Fruit fly (Drosophila melanogaster) Kc167 (cell line): ENCODE measurements around the gene CG13920.

ENCODE experiments used
- Myc ChIP-seq: fragments of >200 bp; optimal IDR thresholded peaks from 2 replicates; lab custom pipeline; 2017; ENCODE audit warnings: missing external identifiers
- Sin3A ChIP-seq: fragments of >200 bp; optimal IDR thresholded peaks from 2 replicates; lab custom pipeline; 2018; ENCODE audit warnings: missing external identifiers
- h ChIP-seq: fragments of >200 bp; optimal IDR thresholded peaks from 3 replicates; lab custom pipeline; 2018; ENCODE audit warnings: missing external identifiers
- insv ChIP-seq: fragments of >200 bp; optimal IDR thresholded peaks from 3 replicates; lab custom pipeline; 2018; ENCODE audit warnings: missing external identifiers
- psq ChIP-seq: fragments of >200 bp; optimal IDR thresholded peaks from 2 replicates; lab custom pipeline; 2017; ENCODE audit warnings: missing external identifiers
- ttk ChIP-seq: sonication (Bioruptor generic); optimal IDR thresholded peaks from 2 replicates; lab custom pipeline; 2017; ENCODE audit warnings: missing external identifiers

Gene CG13920

DNA sequence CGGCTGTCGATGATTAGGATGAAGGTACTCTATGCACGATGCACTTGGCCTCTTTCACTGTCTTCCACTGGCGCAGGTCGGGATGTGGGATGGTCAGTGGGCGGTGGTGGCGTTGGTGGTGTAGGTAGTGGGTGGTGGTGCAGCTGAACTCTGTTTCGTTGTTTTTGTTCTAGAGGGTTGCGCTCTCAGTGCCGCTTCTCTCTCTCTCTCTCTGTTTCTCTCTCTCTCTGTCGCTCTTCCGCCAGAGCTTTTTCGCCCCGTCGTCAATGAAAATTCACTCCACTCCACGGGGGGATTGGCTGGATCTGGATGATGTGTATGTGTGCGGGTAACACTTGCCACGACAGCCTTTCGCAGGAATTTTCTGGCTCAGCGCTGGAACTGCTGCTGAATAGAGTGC lies 11.9 kb upstream of the CG13920 start:
- TF ChIP-seq h (lab: Kevin White, UChicago) (no peak), Myc (no peak), Sin3A (no peak), psq (lab: Kevin White, UChicago) (no peak), insv (lab: Kevin White, UChicago) (no peak), ttk (lab: Kevin White, UChicago) (no peak)

DNA sequence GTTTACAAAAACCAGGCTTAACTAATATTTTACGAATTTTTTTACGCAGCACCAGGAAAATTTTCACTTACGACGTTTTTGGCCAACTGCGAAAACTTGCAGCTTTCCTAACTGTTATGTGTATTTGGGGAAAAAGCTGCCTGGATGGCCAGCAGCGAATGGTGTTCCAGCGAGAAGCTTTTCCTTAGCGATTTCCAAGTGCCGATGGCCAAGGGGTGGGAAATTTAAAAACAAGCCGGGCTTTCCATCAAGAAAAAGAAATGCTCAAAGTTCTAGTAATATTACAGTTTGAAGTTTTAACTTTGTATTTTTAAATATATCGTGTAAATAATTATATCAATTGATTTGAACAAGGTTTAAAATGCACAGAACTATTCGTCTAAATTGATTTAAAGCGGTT lies 11.1 kb upstream of the CG13920 start, which contains the start of gene nSyb:
nSyb (minus strand) TSS at position 101 of the 400 bp plus-strand sequence.
- TF ChIP-seq Sin3A (no peak), insv (lab: Kevin White, UChicago) (no peak), Myc (no peak), ttk (lab: Kevin White, UChicago) (no peak), psq (lab: Kevin White, UChicago) (no peak)

DNA sequence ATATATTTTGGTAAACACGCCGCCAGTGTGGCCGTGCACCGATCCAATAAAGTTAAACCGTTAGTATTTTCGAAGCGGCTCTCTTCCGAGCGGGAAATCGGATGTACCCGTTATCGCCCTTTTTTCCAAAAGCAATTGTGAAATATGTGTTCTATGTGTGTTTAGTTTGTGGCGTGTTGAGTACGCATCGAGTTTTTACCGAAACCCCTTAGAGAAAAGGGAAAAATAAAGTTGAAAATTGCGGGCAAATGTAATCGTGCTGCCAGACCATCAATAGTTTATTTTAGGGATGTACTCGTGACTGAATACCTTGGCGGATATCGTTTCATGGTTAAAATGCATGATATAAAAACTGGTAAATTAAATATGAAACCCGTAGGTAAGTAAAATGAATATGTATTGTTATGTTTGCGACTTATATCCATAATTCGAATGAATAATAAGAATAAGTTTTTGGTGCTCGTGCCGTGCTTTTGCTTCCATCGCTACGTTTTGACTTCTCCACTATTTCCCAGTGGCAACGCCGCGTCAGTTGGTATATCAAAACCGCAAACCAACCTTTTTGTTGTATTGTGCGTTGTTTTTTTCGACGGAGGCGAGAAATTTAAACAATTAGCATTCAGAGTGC lies 9.4 kb upstream of the CG13920 start, which contains the start of the genes Mettl2 and Bgb:
Mettl2 (minus strand) TSS at position 51 of the 628 bp plus-strand sequence.
Bgb (plus strand) TSS at position 527 of the 628 bp plus-strand sequence.
- no peak for TF ChIP-seq h (lab: Kevin White, UChicago)
- no peak for TF ChIP-seq psq (lab: Kevin White, UChicago)
- TF ChIP-seq Sin3A: no peak
- TF ChIP-seq insv (lab: Kevin White, UChicago): no peak
- TF ChIP-seq Myc: no peak
- TF ChIP-seq ttk (lab: Kevin White, UChicago): no peak

DNA sequence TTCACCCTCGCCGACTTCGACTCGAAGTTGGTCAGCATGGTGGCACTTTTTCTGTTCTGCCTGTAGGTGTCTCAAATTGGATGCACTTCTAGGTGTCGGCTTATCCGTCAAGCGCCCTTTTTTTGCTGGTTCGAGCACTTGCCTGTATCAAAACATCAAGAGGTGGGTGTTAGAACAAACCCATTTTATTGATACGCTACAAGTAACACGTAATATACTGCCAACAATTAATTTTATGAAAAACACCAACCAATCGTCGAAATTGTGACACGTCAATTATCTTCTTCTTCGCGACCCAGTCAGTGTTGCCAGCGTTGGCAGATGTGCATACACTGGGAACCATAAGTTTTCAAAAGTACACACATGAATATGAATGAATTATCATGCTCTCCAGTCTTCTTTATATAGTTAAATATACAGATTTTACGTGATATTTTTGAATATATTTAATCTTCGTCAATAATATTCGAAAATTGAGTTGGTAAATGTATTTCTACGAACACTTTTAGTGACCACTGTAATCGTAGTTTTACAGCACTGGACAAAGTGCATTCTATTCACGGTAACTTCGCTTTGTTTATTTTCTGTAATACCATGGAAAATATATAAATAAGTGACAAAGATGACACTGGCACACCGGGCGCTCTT lies 3.7 kb upstream of the CG13920 start, which contains the start of the genes alphaCOP and CG13919:
alphaCOP (minus strand) TSS at position 280 of the 648 bp plus-strand sequence.
CG13919 (plus strand) TSS at position 548 of the 648 bp plus-strand sequence.
- no peak for TF ChIP-seq Sin3A
- TF ChIP-seq insv (lab: Kevin White, UChicago): no peak
- no peak for TF ChIP-seq ttk (lab: Kevin White, UChicago)
- TF ChIP-seq Myc: no peak
- no peak for TF ChIP-seq psq (lab: Kevin White, UChicago)
- TF ChIP-seq h (lab: Kevin White, UChicago): no peak

DNA sequence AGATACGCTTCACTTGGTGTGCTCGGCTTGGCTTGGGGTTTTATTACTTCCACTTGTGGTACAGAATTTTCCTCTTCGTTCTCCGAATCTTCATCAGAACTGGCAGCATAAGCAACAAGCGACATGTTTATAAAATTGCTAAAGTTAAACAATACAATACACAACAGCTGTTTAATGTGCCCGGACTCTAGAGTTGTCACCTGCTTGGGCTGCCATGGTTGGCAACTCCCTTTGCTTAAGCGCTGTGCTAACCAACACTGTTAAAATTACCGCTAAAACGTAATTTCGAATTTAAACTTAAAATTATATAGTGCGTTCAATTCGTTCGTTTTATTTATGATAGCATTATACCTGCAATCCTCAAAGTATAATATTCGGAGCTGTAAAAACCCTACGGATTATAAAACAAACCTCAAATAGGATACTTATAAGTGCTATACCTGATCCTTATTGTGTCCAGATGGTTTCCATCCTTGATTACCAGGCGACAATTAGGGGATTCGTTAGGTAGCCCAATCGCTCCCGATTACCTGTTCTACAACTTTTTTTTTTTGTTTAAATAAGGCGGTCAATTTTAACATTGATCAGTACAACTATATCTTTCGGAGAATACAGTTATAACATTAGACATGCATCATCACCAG lies 1.3 kb upstream of the CG13920 start, which contains the start of the genes CG17249 and Bro:
CG17249 (minus strand) TSS at position 189 of the 644 bp plus-strand sequence.
Bro (plus strand) TSS at position 594 of the 644 bp plus-strand sequence.
- TF ChIP-seq ttk (lab: Kevin White, UChicago) (no peak), psq (lab: Kevin White, UChicago) (no peak), h (lab: Kevin White, UChicago) (no peak), Myc (no peak), Sin3A (no peak)

DNA sequence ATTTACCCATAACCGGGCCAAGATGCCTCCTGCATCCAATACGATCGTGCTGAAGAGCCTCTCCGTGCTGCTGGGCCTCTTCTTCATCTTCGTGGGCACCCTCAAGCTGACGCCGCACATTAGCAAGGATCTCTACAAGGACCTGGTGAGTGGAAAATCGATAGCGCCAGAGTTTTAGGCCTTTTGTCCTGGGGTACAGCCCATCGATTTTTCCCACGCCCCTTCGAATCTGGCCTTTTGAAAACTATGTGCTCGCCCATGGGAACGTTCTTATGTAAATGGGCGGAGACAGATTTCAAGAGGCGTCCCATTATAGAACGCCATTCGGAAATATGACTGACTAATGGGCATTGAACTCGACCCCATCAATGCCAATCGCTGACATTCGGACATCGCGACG lies 619 bp downstream of the CG13920 start:
- no peak for TF ChIP-seq Sin3A
- no peak for TF ChIP-seq h (lab: Kevin White, UChicago)
- no peak for TF ChIP-seq ttk (lab: Kevin White, UChicago)
- TF ChIP-seq insv (lab: Kevin White, UChicago): no peak
- TF ChIP-seq psq (lab: Kevin White, UChicago): no peak
- no peak for TF ChIP-seq Myc

DNA sequence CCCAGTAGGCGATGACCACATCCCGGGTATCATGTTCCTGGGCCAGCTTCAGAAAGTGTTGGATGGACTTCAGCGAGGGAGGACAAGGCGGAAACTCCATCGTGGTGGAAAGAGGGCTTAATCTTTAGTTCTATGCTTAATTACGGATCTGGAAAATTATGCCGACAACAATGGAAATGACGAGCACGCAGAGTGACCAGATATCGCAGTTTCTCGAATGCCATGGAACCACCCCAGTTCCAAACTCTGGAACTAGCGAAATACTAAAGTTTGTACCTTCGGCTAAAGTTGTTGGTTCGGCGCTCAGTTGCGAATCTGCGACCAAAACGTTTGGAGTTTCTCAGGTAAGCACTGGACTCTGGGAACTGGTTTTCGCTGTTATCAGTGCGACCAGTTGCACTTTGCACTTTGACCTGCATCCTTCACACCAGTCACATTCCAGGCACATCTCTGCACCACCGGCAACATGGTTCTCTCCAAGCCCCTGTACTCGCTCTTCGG lies 4.0 kb downstream of the CG13920 start, which contains the start of the genes CG7970 and Vta1:
CG7970 (plus strand) TSS at position 51 of the 501 bp plus-strand sequence.
Vta1 (minus strand) TSS at position 201 of the 501 bp plus-strand sequence.
- TF ChIP-seq h (lab: Kevin White, UChicago) (no peak), psq (lab: Kevin White, UChicago) (no peak), insv (lab: Kevin White, UChicago) (no peak), Myc (no peak), Sin3A (no peak), ttk (lab: Kevin White, UChicago) (no peak)

DNA sequence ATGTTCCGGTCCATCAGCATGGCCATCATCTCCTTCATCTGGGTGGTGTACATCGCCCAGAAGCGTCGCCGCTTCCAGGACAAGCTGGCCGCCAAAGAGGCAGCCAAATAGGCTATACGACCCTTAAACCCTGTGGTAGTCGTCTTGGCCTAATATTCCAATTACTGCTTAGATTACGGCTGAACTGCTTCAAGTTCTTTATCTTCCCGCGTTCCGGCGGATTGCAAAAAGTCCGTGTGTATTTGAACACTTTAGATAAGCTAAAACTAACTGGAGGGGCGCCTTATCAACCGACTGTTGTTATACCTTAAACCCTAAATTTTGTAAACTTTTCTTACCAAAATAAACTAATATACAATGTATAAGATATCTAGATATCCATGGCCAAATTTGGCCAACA lies 5.0 kb downstream of the CG13920 start:
- TF ChIP-seq psq (lab: Kevin White, UChicago) (no peak), insv (lab: Kevin White, UChicago) (no peak), Myc (no peak), h (lab: Kevin White, UChicago) (no peak), ttk (lab: Kevin White, UChicago) (no peak)

DNA sequence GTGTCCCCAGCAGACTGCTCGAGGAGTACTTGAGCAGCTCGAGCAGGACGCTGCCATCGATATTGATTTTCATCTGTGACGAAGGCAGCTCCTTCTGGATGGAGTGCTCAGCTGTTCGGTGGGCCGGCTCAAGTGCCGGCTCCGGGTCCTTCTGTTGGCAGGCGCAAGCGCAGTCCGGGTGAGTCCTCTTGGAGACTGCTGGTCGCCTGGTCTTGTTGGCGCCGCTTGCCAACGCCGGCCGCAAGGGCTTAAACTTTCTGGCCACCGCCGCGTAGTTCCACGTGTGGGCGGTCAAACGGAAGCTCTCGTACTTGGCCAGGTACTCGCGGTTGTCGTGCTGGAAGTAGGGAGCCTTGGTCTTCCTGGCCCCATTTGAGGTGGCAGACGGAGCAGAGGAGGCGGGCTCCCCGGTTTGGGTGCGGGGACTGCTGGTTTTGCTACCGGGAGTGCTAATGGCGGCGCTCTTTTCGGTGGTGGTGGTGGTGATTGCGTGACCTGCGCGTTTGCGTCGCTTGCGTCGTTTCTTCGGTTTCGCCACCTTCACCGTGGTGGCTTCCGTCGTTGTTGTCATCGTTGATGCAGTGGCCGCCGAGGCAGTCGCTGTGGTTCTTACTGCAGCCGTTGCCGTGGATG lies 13.1 kb downstream of the CG13920 start:
- TF ChIP-seq ttk (lab: Kevin White, UChicago): no peak
- TF ChIP-seq Myc: no peak
- TF ChIP-seq h (lab: Kevin White, UChicago): no peak
- no peak for TF ChIP-seq insv (lab: Kevin White, UChicago)
- TF ChIP-seq Sin3A: no peak
- no peak for TF ChIP-seq psq (lab: Kevin White, UChicago)

DNA sequence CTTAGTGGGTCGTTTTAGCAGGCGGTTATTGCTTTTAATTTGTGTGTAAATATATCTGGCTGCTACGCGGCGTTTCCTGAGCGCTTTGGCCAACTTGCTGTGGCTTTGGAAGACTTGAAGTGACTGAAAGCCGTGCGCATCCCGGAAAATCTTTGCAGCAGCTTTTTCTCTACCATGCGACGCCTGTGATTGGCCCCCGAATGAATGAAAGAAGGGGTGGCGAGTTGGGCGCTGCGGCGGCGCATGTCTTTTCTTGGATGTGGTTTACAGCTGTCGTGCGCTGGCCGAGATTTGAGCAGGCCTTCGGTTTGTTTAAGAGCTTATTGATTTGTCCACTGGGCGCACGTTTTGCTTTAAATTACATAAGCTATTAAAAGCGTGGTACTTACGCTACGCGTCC lies 14.8 kb downstream of the CG13920 start:
- TF ChIP-seq Sin3A: no peak
- no peak for TF ChIP-seq h (lab: Kevin White, UChicago)
- TF ChIP-seq psq (lab: Kevin White, UChicago): no peak
- no peak for TF ChIP-seq insv (lab: Kevin White, UChicago)
- no peak for TF ChIP-seq Myc
- no peak for TF ChIP-seq ttk (lab: Kevin White, UChicago)

DNA sequence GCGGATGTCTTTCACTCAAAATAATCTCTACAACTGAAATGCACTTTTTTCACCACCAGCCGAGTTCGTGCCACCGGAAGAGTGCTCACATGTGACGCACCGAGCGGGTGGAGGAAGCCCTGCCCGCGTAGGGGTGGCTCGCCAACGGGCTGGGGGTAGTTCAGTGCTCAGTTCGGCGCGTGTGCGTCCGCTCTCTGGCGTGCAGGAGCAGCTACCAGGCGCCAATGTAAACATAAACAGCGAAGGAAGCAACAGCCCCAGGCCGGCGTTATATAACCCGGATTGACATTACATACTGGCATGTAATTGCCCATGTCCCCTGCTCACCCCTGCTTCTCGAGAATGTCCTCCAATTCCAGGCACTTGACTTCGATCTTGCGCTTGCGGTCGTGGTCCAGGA lies 15.5 kb downstream of the CG13920 start:
- TF ChIP-seq Sin3A: no peak
- peak; percentile 82 for TF ChIP-seq ttk (lab: Kevin White, UChicago)
